Fruit fly (Drosophila melanogaster): ENCODE data around the gene eIF5B.

The eIF5B gene

dm6 chr3L:3388708-3389665 lies 71.8 kb downstream of the eIF5B start (continued):
- TF ChIP-seq CG17829 (tag; optimal IDR thresholded peaks at IDR 0.05) (no peak), CrebB (tag; optimal IDR thresholded peaks at IDR 0.05) (no peak), CG8765 (GFP tag; IDR thresholded peaks at IDR 0.05) (no peak), CG17802 (tag; optimal IDR thresholded peaks at IDR 0.05) (peak; percentile 41), Dfd (GFP tag; optimal IDR thresholded peaks at IDR 0.05) (no peak), Poxn (GFP tag; IDR thresholded peaks at IDR 0.05) (no peak), ato (GFP tag; IDR thresholded peaks at IDR 0.05; ENCODE audit: partially characterized antibody) (no peak), jigr1 (GFP tag; IDR thresholded peaks at IDR 0.05) (no peak), dm (GFP tag; optimal IDR thresholded peaks at IDR 0.05) (no peak), CG8359 (GFP tag; optimal IDR thresholded peaks at IDR 0.05; ENCODE audit: borderline replicate concordance) (no peak), CG14441 (GFP tag; IDR thresholded peaks at IDR 0.05) (no peak), CG12769 (tag; optimal IDR thresholded peaks at IDR 0.05) (peak; percentile 26), esg (GFP tag; conservative IDR thresholded peaks at IDR 0.05) (peak; percentile 9; the same call in 1 of the 2 replicates), ham (GFP tag; IDR thresholded peaks at IDR 0.05) (no peak), BtbVII (GFP tag; optimal IDR thresholded peaks at IDR 0.05) (no peak), CG15601 (tag; optimal IDR thresholded peaks at IDR 0.05) (no peak), CG11504 (tag; optimal IDR thresholded peaks at IDR 0.05) (no peak), CG34224 (GFP tag; IDR thresholded peaks at IDR 0.05; ENCODE audit: partially characterized antibody) (no peak), CG5180 (GFP tag; optimal IDR thresholded peaks at IDR 0.05) (no peak), CG10543 (GFP tag; optimal IDR thresholded peaks at IDR 0.05) (peak; percentile 8), CG13123 (GFP tag; optimal IDR thresholded peaks at IDR 0.05) (no peak), CG6683 (GFP tag; optimal IDR thresholded peaks at IDR 0.05) (no peak), corto (GFP tag; optimal IDR thresholded peaks at IDR 0.05) (peak; percentile 74), CG10366 (GFP tag; IDR thresholded peaks at IDR 0.05) (peak; percentile 40; the same call in 1 of the 2 replicates), Trl (optimal IDR thresholded peaks at IDR 0.05) (no peak), Trl (GFP tag; optimal IDR thresholded peaks at IDR 0.05) (no peak), jing (GFP tag; optimal IDR thresholded peaks at IDR 0.05) (no peak), schlank (tag; optimal IDR thresholded peaks at IDR 0.05) (no peak), chinmo (GFP tag; IDR thresholded peaks at IDR 0.05; ENCODE audit: partially characterized antibody) (0 out of 4 replicates have a peak, but pooled peaks have one; percentile 65), CG9727 (GFP tag; optimal IDR thresholded peaks at IDR 0.05) (no peak), CG18011 (GFP tag; optimal IDR thresholded peaks at IDR 0.05) (no peak), Fer3 (tag; optimal IDR thresholded peaks at IDR 0.05) (no peak), CG15011 (GFP tag; optimal IDR thresholded peaks at IDR 0.05) (no peak), HHEX (GFP tag; optimal IDR thresholded peaks at IDR 0.05) (no peak), Sry-δ (GFP tag; optimal IDR thresholded peaks at IDR 0.05) (no peak), bcd (GFP tag; optimal IDR thresholded peaks at IDR 0.05) (no peak), CG10267 (tag; optimal IDR thresholded peaks at IDR 0.05) (no peak), CG18619 (GFP tag; optimal IDR thresholded peaks at IDR 0.05) (no peak), fd96Cb (tag; optimal IDR thresholded peaks at IDR 0.05) (no peak), nom (GFP tag; optimal IDR thresholded peaks at IDR 0.05) (peak; percentile 61), CG2678 (tag; optimal IDR thresholded peaks at IDR 0.05) (no peak), dati (GFP tag; IDR thresholded peaks at IDR 0.05) (no peak), klu (GFP tag; IDR thresholded peaks at IDR 0.05) (no peak), CG12299 (tag; optimal IDR thresholded peaks at IDR 0.05) (peak; percentile 17), ash1 (GFP tag; optimal IDR thresholded peaks at IDR 0.05) (no peak), sob (GFP tag; IDR thresholded peaks at IDR 0.05) (peak; percentile 42), tin (GFP tag; optimal IDR thresholded peaks at IDR 0.05) (no peak), CG10147 (GFP tag; optimal IDR thresholded peaks at IDR 0.05) (no peak)
